Fruit fly (Drosophila melanogaster) whole organism, pupa: ENCODE results near the gene Pburs.

Experiments used
- CG15710 ChIP-seq: fragments of 200-800 bp; sonication (Bioruptor generic); optimal IDR thresholded peaks from 2 replicates; lab custom pipeline; 2018; ENCODE audit warnings: missing biosample characterization, mild to moderate bottlenecking, missing genetic modification characterization, moderate library complexity
- CG17806 ChIP-seq: fragments of 200-800 bp; sonication (Bioruptor generic); optimal IDR thresholded peaks from 2 replicates; lab custom pipeline; 2018; ENCODE audit warnings: missing biosample characterization, mild to moderate bottlenecking, missing genetic modification characterization, moderate library complexity
- CG34367 ChIP-seq: fragments of 200-800 bp; sonication (Bioruptor generic); optimal IDR thresholded peaks from 2 replicates; lab custom pipeline; 2018; ENCODE audit warnings: missing biosample characterization, mild to moderate bottlenecking, missing genetic modification characterization
- CG4496 ChIP-seq: fragments of 200-800 bp; sonication (Bioruptor generic); IDR thresholded peaks from 3 replicates; pipeline ENCODE4 v1.3.6; 2022; ENCODE audit warnings: missing biosample characterization, missing genetic modification characterization
- CG8159 ChIP-seq: fragments of 200-800 bp; sonication (Bioruptor generic); optimal IDR thresholded peaks from 3 replicates; lab custom pipeline; 2018; ENCODE audit warnings: missing biosample characterization, mild to moderate bottlenecking, missing genetic modification characterization, moderate library complexity
- CG8301 ChIP-seq: fragments of 200-800 bp; sonication (Bioruptor generic); optimal IDR thresholded peaks from 2 replicates; lab custom pipeline; 2018; ENCODE audit warnings: missing biosample characterization, mild to moderate bottlenecking, missing genetic modification characterization
- CG9948 ChIP-seq: fragments of 200-800 bp; sonication (Bioruptor generic); optimal IDR thresholded peaks from 2 replicates; lab custom pipeline; 2018; ENCODE audit warnings: missing biosample characterization, mild to moderate bottlenecking, missing genetic modification characterization, moderate library complexity
- D1 ChIP-seq: fragments of 200-800 bp; sonication (Bioruptor generic); optimal IDR thresholded peaks from 2 replicates; lab custom pipeline; 2018; ENCODE audit warnings: missing biosample characterization, mild to moderate bottlenecking, missing genetic modification characterization, moderate library complexity
- EcR ChIP-seq: fragments of 200-800 bp; sonication (Bioruptor generic); optimal IDR thresholded peaks from 3 replicates; lab custom pipeline; 2019; ENCODE audit warnings: missing biosample characterization, missing genetic modification characterization, mild to moderate bottlenecking, moderate library complexity, missing genetic modification reagents
- Ets98B ChIP-seq: fragments of 200-800 bp; sonication (Bioruptor generic); IDR thresholded peaks from 2 replicates; pipeline ENCODE4 v1.3.6; 2022; ENCODE audit warnings: missing biosample characterization, missing genetic modification characterization
- Pif1B ChIP-seq: fragments of 200-800 bp; sonication (Bioruptor generic); optimal IDR thresholded peaks from 3 replicates; lab custom pipeline; 2016; ENCODE audit warnings: missing biosample characterization, missing genetic modification characterization
- Snoo ChIP-seq: fragments of 200-800 bp; sonication (Bioruptor generic); optimal IDR thresholded peaks from 3 replicates; lab custom pipeline; 2017; ENCODE audit warnings: missing biosample characterization, mild to moderate bottlenecking, missing genetic modification characterization, inconsistent platforms
- gl ChIP-seq: fragments of 200-800 bp; sonication (Bioruptor generic); optimal IDR thresholded peaks from 2 replicates; lab custom pipeline; 2018; ENCODE audit warnings: missing biosample characterization, mild to moderate bottlenecking, missing genetic modification characterization
- rn ChIP-seq: fragments of 200-800 bp; sonication (Bioruptor generic); IDR thresholded peaks from 2 replicates; pipeline ENCODE4 v1.3.6; 2022; ENCODE audit warnings: missing biosample characterization, missing genetic modification characterization

DNA sequence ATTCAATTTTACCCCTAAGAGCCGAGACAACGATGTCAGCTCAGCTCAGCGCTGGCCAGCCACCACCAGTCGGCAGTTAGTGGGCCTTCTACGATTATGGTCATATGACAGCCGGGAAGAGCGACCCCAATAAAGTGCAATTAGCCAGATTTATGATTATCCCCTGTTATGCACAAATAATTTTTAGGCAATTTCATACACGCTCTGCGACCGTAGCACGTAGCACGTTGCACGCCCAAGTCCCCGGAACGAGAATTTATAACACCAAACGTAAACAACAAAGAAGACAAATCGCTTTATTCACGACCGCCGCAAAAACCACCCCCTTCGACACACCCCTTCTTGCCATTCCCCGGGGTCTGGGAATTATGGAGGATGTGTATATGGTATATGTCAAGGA, 37.1 kb upstream of the Pburs start:
- TF ChIP-seq CG8301 (tag; lab: Kevin White, UChicago), result no peak
- no peak for TF ChIP-seq D1 (tag; lab: Kevin White, UChicago)
- no peak for TF ChIP-seq CG34367 (tag; lab: Kevin White, UChicago)
- TF ChIP-seq CG8159, result no peak
- no peak for TF ChIP-seq gl (tag; lab: Kevin White, UChicago)
- TF ChIP-seq Pif1B, result no peak
- no peak for TF ChIP-seq Ets98B (GFP tag; lab: Robert Waterston, UW)
- no peak for TF ChIP-seq CG9948
- no peak for TF ChIP-seq CG17806 (tag; lab: Kevin White, UChicago)
- TF ChIP-seq EcR (GFP tag; lab: Kevin White, UChicago), result no peak
- TF ChIP-seq Snoo, result no peak
- TF ChIP-seq rn, result no peak
- TF ChIP-seq CG15710 (tag; lab: Kevin White, UChicago), result no peak
- TF ChIP-seq CG4496 (GFP tag; lab: Robert Waterston, UW), result no peak
